Worm (Caenorhabditis elegans) whole organism, midembryonic: Measurements from ENCODE around the gene F25E5.1.
"Not testable (repeated sequence)": the region's sequence is repeated elsewhere in the genome, so short reads cannot be mapped to it uniquely, and the experiment has no call there.

Source experiments
- T22C8.4 ChIP-seq: fragments of 200-800 bp; sonication (Bioruptor generic); IDR thresholded peaks from 2 replicates; pipeline ENCODE4 v1.3.6; 2022; ENCODE audit warnings: missing genetic modification characterization, missing compliant biosample characterization
- cog-1 ChIP-seq: sonication (generic microtip); optimal IDR thresholded peaks from 2 replicates; lab custom pipeline; 2016; ENCODE audit warnings: missing genetic modification characterization, missing compliant biosample characterization
- flt-1 ChIP-seq: fragments of 200-800 bp; sonication (Bioruptor generic); IDR thresholded peaks from 2 replicates; pipeline ENCODE4 v1.3.6; 2022; ENCODE audit warnings: missing genetic modification characterization, missing compliant biosample characterization
- klf-2 ChIP-seq: fragments of 200-800 bp; sonication (Bioruptor generic); conservative IDR thresholded peaks from 2 replicates; pipeline ENCODE4 v1.3.6; 2022; ENCODE audit warnings: missing genetic modification reagents, missing genetic modification characterization, missing compliant biosample characterization
- med-1 ChIP-seq: sonication (generic microtip); optimal IDR thresholded peaks from 2 replicates; lab custom pipeline; 2017; ENCODE audit warnings: missing genetic modification characterization, mild to moderate bottlenecking, missing compliant biosample characterization, antibody characterized with exemption, missing genetic modification reagents; ENCODE audit not compliant: insufficient read depth
- ref-1 ChIP-seq: fragments of 200-800 bp; sonication (Bioruptor generic); conservative IDR thresholded peaks from 2 replicates; pipeline ENCODE4 v1.3.6; 2022; ENCODE audit warnings: missing genetic modification reagents, missing genetic modification characterization, missing compliant biosample characterization
- tab-1 ChIP-seq: fragments of 200-800 bp; sonication (Bioruptor generic); IDR thresholded peaks from 2 replicates; pipeline ENCODE4 v1.3.6; 2022; ENCODE audit warnings: missing genetic modification characterization, missing compliant biosample characterization
- ztf-23 ChIP-seq: fragments of 200-800 bp; sonication (Bioruptor generic); IDR thresholded peaks from 2 replicates; pipeline ENCODE4 v1.3.6; 2022; ENCODE audit warnings: missing genetic modification reagents, missing genetic modification characterization, missing compliant biosample characterization
- ztf-29 ChIP-seq: fragments of 200-800 bp; sonication (Bioruptor generic); IDR thresholded peaks from 2 replicates; pipeline ENCODE4 v1.3.6; 2022; ENCODE audit warnings: missing genetic modification reagents, missing genetic modification characterization, missing compliant biosample characterization

Gene F25E5.1

ce11 chrV:7506207-7506606 is 40.5 kb downstream of the F25E5.1 start:
- TF ChIP-seq klf-2 (GFP tag; lab: Robert Waterston, UW), result no peak
- no peak for TF ChIP-seq ref-1 (GFP tag; lab: Robert Waterston, UW)
- no peak for TF ChIP-seq ztf-23 (GFP tag; lab: Robert Waterston, UW)
- TF ChIP-seq flt-1 (GFP tag; lab: Robert Waterston, UW), result no peak
- no peak for TF ChIP-seq ztf-29
- no peak for TF ChIP-seq tab-1
- TF ChIP-seq cog-1 (tag; lab: Kevin White, UChicago), result no peak
- no peak for TF ChIP-seq T22C8.4 (GFP tag; lab: Robert Waterston, UW)

- no peak for TF ChIP-seq T22C8.4 (GFP tag; lab: Robert Waterston, UW)
- TF ChIP-seq ztf-29, result no peak
- TF ChIP-seq tab-1, result no peak
- TF ChIP-seq klf-2 (GFP tag; lab: Robert Waterston, UW), result no peak
- TF ChIP-seq ref-1 (GFP tag; lab: Robert Waterston, UW), result no peak
- TF ChIP-seq med-1 (GFP tag; lab: Kevin White, UChicago), result no peak
- no peak for TF ChIP-seq flt-1 (GFP tag; lab: Robert Waterston, UW)
- TF ChIP-seq cog-1 (tag; lab: Kevin White, UChicago), result no peak
- TF ChIP-seq ztf-23 (GFP tag; lab: Robert Waterston, UW), result no peak
These were observed 42.9 kb downstream of the F25E5.1 start, which contains the start of the genes str-31 and nhr-172 for ce11 chrV:7508566-7509044. str-31 (minus strand) TSS chrV:7508666. nhr-172 (plus strand) TSS chrV:7508994.

- not testable (repeated sequence) for TF ChIP-seq ztf-23, flt-1, ref-1 (GFP tag; lab: Robert Waterston, UW)
These were observed 45.8 kb downstream of the F25E5.1 start, which contains the start of gene nhr-171 for ce11 chrV:7511465-7511864. nhr-171 (plus strand) TSS chrV:7511765.

- TF ChIP-seq med-1 (GFP tag; lab: Kevin White, UChicago) (no peak), klf-2 (GFP tag; lab: Robert Waterston, UW) (no peak), cog-1 (tag; lab: Kevin White, UChicago) (no peak), flt-1 (GFP tag; lab: Robert Waterston, UW) (no peak), T22C8.4 (GFP tag; lab: Robert Waterston, UW) (no peak), tab-1 (no peak), ref-1 (GFP tag; lab: Robert Waterston, UW) (no peak), ztf-23 (GFP tag; lab: Robert Waterston, UW) (no peak), ztf-29 (no peak)
These were observed 49.3 kb downstream of the F25E5.1 start, which contains the start of gene srb-18 for ce11 chrV:7514939-7515338. srb-18 (plus strand) TSS chrV:7515239.

- TF ChIP-seq T22C8.4 (GFP tag; lab: Robert Waterston, UW) (no peak), cog-1 (tag; lab: Kevin White, UChicago) (no peak), klf-2 (GFP tag; lab: Robert Waterston, UW) (no peak)
These were observed 54.4 kb downstream of the F25E5.1 start, which contains the start of gene srb-19 for ce11 chrV:7520077-7520476. srb-19 (minus strand) TSS chrV:7520177.
